Fruit fly (Drosophila melanogaster) whole organism, embryonic: ENCODE measurements around the gene CG5386.
A peak's percentile ranks its signal among the peaks of the same experiment; 100 is the strongest.

Experiments used
- Atf-2 ChIP-seq: fragments of 200-800 bp; sonication (Bioruptor generic); optimal IDR thresholded peaks from 2 replicates; lab custom pipeline; 2016; ENCODE audit warnings: missing biosample characterization, missing genetic modification characterization
- B-H2 ChIP-seq: fragments of 200-800 bp; sonication (Bioruptor generic); optimal IDR thresholded peaks from 2 replicates; lab custom pipeline; 2018; ENCODE audit warnings: missing biosample characterization, mild to moderate bottlenecking, missing genetic modification characterization
- CG10267 ChIP-seq: fragments of 200-800 bp; sonication (Bioruptor generic); optimal IDR thresholded peaks from 2 replicates; lab custom pipeline; 2018; ENCODE audit warnings: missing biosample characterization, mild to moderate bottlenecking, missing genetic modification characterization, moderate library complexity
- CG10366 ChIP-seq: fragments of 200-800 bp; sonication (Bioruptor generic); IDR thresholded peaks from 2 replicates; pipeline ENCODE4 v1.3.6; 2022; ENCODE audit warnings: missing biosample characterization, missing genetic modification characterization
- CG10462 ChIP-seq: fragments of 200-800 bp; sonication (Bioruptor generic); optimal IDR thresholded peaks from 2 replicates; lab custom pipeline; 2016; ENCODE audit warnings: missing biosample characterization, missing genetic modification characterization
- CG12942 ChIP-seq: fragments of 200-800 bp; sonication (Bioruptor generic); optimal IDR thresholded peaks from 3 replicates; lab custom pipeline; 2016; ENCODE audit warnings: missing biosample characterization, missing genetic modification characterization
- CG13123 ChIP-seq: fragments of 200-800 bp; sonication (Bioruptor generic); optimal IDR thresholded peaks from 2 replicates; lab custom pipeline; 2016; ENCODE audit warnings: missing biosample characterization, missing genetic modification characterization
- CG13624 ChIP-seq: fragments of 200-800 bp; sonication (Bioruptor generic); optimal IDR thresholded peaks from 2 replicates; lab custom pipeline; 2016; ENCODE audit warnings: missing biosample characterization, missing genetic modification characterization
- CG17568 ChIP-seq: fragments of 200-800 bp; sonication (Bioruptor generic); optimal IDR thresholded peaks from 2 replicates; lab custom pipeline; 2018; ENCODE audit warnings: missing biosample characterization, mild to moderate bottlenecking, missing genetic modification characterization, moderate library complexity
- CG18011 ChIP-seq: fragments of 200-800 bp; sonication (Bioruptor generic); optimal IDR thresholded peaks from 2 replicates; lab custom pipeline; 2017; ENCODE audit warnings: missing biosample characterization, missing genetic modification characterization, mild to moderate bottlenecking, moderate library complexity, missing genotype
- CG2199 ChIP-seq: fragments of 200-800 bp; sonication (Bioruptor generic); IDR thresholded peaks from 3 replicates; pipeline ENCODE4 v1.3.6; 2022; ENCODE audit warnings: missing biosample characterization, missing genetic modification characterization
- CG3847 ChIP-seq: fragments of 200-800 bp; sonication (Bioruptor generic); IDR thresholded peaks from 2 replicates; pipeline ENCODE4 v1.3.6; 2022; ENCODE audit warnings: missing biosample characterization, missing genetic modification characterization
- CG4707 ChIP-seq: fragments of 200-800 bp; sonication (Bioruptor generic); optimal IDR thresholded peaks from 2 replicates; lab custom pipeline; 2018; ENCODE audit warnings: missing biosample characterization, mild to moderate bottlenecking, missing genetic modification characterization, moderate library complexity
- CG6683 ChIP-seq: fragments of 200-800 bp; sonication (Bioruptor generic); optimal IDR thresholded peaks from 2 replicates; lab custom pipeline; 2017; ENCODE audit warnings: missing biosample characterization, mild to moderate bottlenecking, missing genetic modification characterization, missing genetic modification reagents
- CG8388 ChIP-seq: fragments of 200-800 bp; sonication (Bioruptor generic); optimal IDR thresholded peaks from 2 replicates; lab custom pipeline; 2019; ENCODE audit warnings: missing biosample characterization, mild to moderate bottlenecking, missing genetic modification characterization, moderate library complexity
- Dfd ChIP-seq, 2 experiments: fragments of >200 bp; optimal IDR thresholded peaks; 2 replicates each; lab custom pipeline; 2017; ENCODE audit warnings: missing biosample characterization in 2 of 2, missing genetic modification characterization in 2 of 2
- Dip2 ChIP-seq: fragments of 200-800 bp; sonication (Bioruptor generic); IDR thresholded peaks from 2 replicates; pipeline ENCODE4 v1.3.6; 2022; ENCODE audit warnings: missing biosample characterization, missing genetic modification characterization
- Doc2 ChIP-seq: fragments of 200-800 bp; sonication (Bioruptor generic); IDR thresholded peaks from 2 replicates; pipeline ENCODE4 v1.3.6; 2022; ENCODE audit warnings: missing biosample characterization, missing genetic modification characterization
- Dp ChIP-seq: fragments of 200-800 bp; sonication (Bioruptor generic); optimal IDR thresholded peaks from 2 replicates; lab custom pipeline; 2018; ENCODE audit warnings: missing biosample characterization, mild to moderate bottlenecking, missing genetic modification characterization, moderate library complexity
- Elba2 ChIP-seq: fragments of 200-800 bp; sonication (Bioruptor generic); optimal IDR thresholded peaks from 3 replicates; lab custom pipeline; 2016; ENCODE audit warnings: missing biosample characterization, missing genetic modification characterization
- Hand ChIP-seq: fragments of 200-800 bp; sonication (Bioruptor generic); optimal IDR thresholded peaks from 2 replicates; lab custom pipeline; 2017; ENCODE audit warnings: mild to moderate bottlenecking, missing biosample characterization, missing genetic modification reagents, missing genetic modification characterization
- Kr ChIP-seq: fragments of 200-800 bp; sonication (Bioruptor generic); optimal IDR thresholded peaks from 2 replicates; lab custom pipeline; 2017; ENCODE audit warnings: missing biosample characterization, mild to moderate bottlenecking, missing genetic modification characterization
- NC2α ChIP-seq: fragments of 200-800 bp; sonication (Bioruptor generic); optimal IDR thresholded peaks from 2 replicates; lab custom pipeline; 2016; ENCODE audit warnings: missing biosample characterization, missing genetic modification characterization
- Nf-YA ChIP-seq: fragments of 200-800 bp; sonication (Bioruptor generic); IDR thresholded peaks from 2 replicates; pipeline ENCODE4 v1.3.6; 2022; ENCODE audit warnings: missing biosample characterization, missing genetic modification characterization
- Nf-YB ChIP-seq: fragments of 200-800 bp; sonication (Bioruptor generic); optimal IDR thresholded peaks from 3 replicates; lab custom pipeline; 2019; ENCODE audit warnings: missing biosample characterization, mild to moderate bottlenecking, missing genetic modification characterization, moderate library complexity
- Nf-YC ChIP-seq: fragments of 200-800 bp; optimal IDR thresholded peaks from 3 replicates; lab custom pipeline; 2019; ENCODE audit warnings: missing biosample characterization, mild to moderate bottlenecking, missing genetic modification characterization, moderate library complexity
- NfI ChIP-seq: fragments of 200-800 bp; sonication (Bioruptor generic); optimal IDR thresholded peaks from 3 replicates; lab custom pipeline; 2018; ENCODE audit warnings: missing biosample characterization, mild to moderate bottlenecking, missing genetic modification characterization, moderate library complexity
- Opbp ChIP-seq: fragments of 200-800 bp; sonication (Bioruptor generic); IDR thresholded peaks from 3 replicates; pipeline ENCODE4 v1.3.6; 2022; ENCODE audit warnings: missing biosample characterization, missing genetic modification characterization; ENCODE audit not compliant: partially characterized antibody
- Ptx1 ChIP-seq: fragments of 200-800 bp; sonication (Bioruptor generic); IDR thresholded peaks from 2 replicates; pipeline ENCODE4 v1.3.6; 2022; ENCODE audit warnings: missing biosample characterization, missing genetic modification characterization
- Spps ChIP-seq: fragments of 200-800 bp; sonication (Bioruptor generic); optimal IDR thresholded peaks from 2 replicates; lab custom pipeline; 2018; ENCODE audit warnings: missing biosample characterization, mild to moderate bottlenecking, missing genetic modification characterization
- Trl ChIP-seq, 3 experiments: fragments of >200 bp in 2 of 3; fragments of 200-800 bp in 1 of 3; sonication (Bioruptor generic) in 1 of 3; optimal IDR thresholded peaks; 2 replicates in 1 of 3; 3 replicates in 2 of 3; lab custom pipeline; 2016 to 2017; ENCODE audit warnings: missing biosample characterization in 1 of 3, missing genetic modification characterization in 1 of 3
- amos ChIP-seq: fragments of 200-800 bp; sonication (Bioruptor generic); IDR thresholded peaks from 2 replicates; pipeline ENCODE4 v1.3.6; 2022; ENCODE audit warnings: missing biosample characterization, missing genetic modification characterization; ENCODE audit not compliant: partially characterized antibody
- ash1 ChIP-seq: fragments of 200-800 bp; sonication (Bioruptor generic); optimal IDR thresholded peaks from 2 replicates; lab custom pipeline; 2018; ENCODE audit warnings: missing biosample characterization, mild to moderate bottlenecking, missing genetic modification characterization
- cg ChIP-seq: fragments of 200-800 bp; sonication (Bioruptor generic); optimal IDR thresholded peaks from 3 replicates; lab custom pipeline; 2019; ENCODE audit warnings: missing biosample characterization, mild to moderate bottlenecking, missing genetic modification characterization, moderate library complexity
- chn ChIP-seq: fragments of 200-800 bp; sonication (Bioruptor generic); optimal IDR thresholded peaks from 2 replicates; lab custom pipeline; 2016; ENCODE audit warnings: missing biosample characterization, missing genetic modification characterization
- exex ChIP-seq: fragments of 200-800 bp; sonication (Bioruptor generic); optimal IDR thresholded peaks from 4 replicates; lab custom pipeline; 2018; ENCODE audit warnings: missing biosample characterization, mild to moderate bottlenecking, missing genetic modification characterization, moderate library complexity
- gt ChIP-seq: fragments of 200-800 bp; sonication (Bioruptor generic); IDR thresholded peaks from 2 replicates; pipeline ENCODE4 v1.3.6; 2022; ENCODE audit warnings: missing biosample characterization, missing genetic modification characterization
- kah ChIP-seq: fragments of 200-800 bp; sonication (Bioruptor generic); optimal IDR thresholded peaks from 2 replicates; lab custom pipeline; 2018; ENCODE audit warnings: missing biosample characterization, mild to moderate bottlenecking, missing genetic modification characterization
- knrl ChIP-seq: fragments of 200-800 bp; sonication (Bioruptor generic); IDR thresholded peaks from 3 replicates; pipeline ENCODE4 v1.3.6; 2022; ENCODE audit warnings: missing biosample characterization, missing genetic modification characterization; ENCODE audit not compliant: partially characterized antibody
- lbe ChIP-seq: fragments of 200-800 bp; sonication (Bioruptor generic); optimal IDR thresholded peaks from 2 replicates; lab custom pipeline; 2016; ENCODE audit warnings: missing biosample characterization, mild to moderate bottlenecking, missing genetic modification characterization
- lmd ChIP-seq: fragments of 200-800 bp; sonication (Bioruptor generic); IDR thresholded peaks from 2 replicates; pipeline ENCODE4 v1.3.6; 2022; ENCODE audit warnings: missing biosample characterization, missing genetic modification characterization
- nau ChIP-seq: fragments of 200-800 bp; sonication (Bioruptor generic); optimal IDR thresholded peaks from 3 replicates; lab custom pipeline; 2017; ENCODE audit warnings: missing biosample characterization, mild to moderate bottlenecking, missing genetic modification characterization, missing genetic modification reagents
- onecut ChIP-seq: fragments of 200-800 bp; sonication (Bioruptor generic); IDR thresholded peaks from 2 replicates; pipeline ENCODE4 v1.3.6; 2022; ENCODE audit warnings: missing biosample characterization, missing genetic modification characterization
- pb ChIP-seq: fragments of 200-800 bp; sonication (Bioruptor generic); optimal IDR thresholded peaks from 3 replicates; lab custom pipeline; 2016; ENCODE audit warnings: missing biosample characterization, missing genetic modification characterization
- rib ChIP-seq: fragments of 200-800 bp; sonication (Bioruptor generic); IDR thresholded peaks from 2 replicates; pipeline ENCODE4 v1.3.6; 2022; ENCODE audit warnings: missing biosample characterization, missing genetic modification characterization
- run ChIP-seq: fragments of 200-800 bp; sonication (Bioruptor generic); optimal IDR thresholded peaks from 3 replicates; lab custom pipeline; 2018; ENCODE audit warnings: missing biosample characterization, mild to moderate bottlenecking, missing genetic modification characterization
- tna ChIP-seq: fragments of 200-800 bp; sonication (Bioruptor generic); IDR thresholded peaks from 2 replicates; pipeline ENCODE4 v1.3.6; 2022; ENCODE audit warnings: missing biosample characterization, missing genetic modification characterization; ENCODE audit not compliant: partially characterized antibody
- unc-4 ChIP-seq: fragments of 200-800 bp; sonication (Bioruptor generic); IDR thresholded peaks from 2 replicates; pipeline ENCODE4 v1.3.6; 2022; ENCODE audit warnings: missing biosample characterization, missing genetic modification characterization; ENCODE audit not compliant: partially characterized antibody

CG5386 gene

dm6 chr3R:22362218-22362907 is 20.3 kb upstream of the CG5386 start, which contains the start of the genes JMJD6, CG7071 and Muted (continued):
- TF ChIP-seq cg (GFP tag; lab: Kevin White, UChicago), result no peak
- 0 out of 3 replicates have a peak, but pooled peaks have one; percentile 62 for TF ChIP-seq CG2199 (GFP tag; lab: Robert Waterston, UW)
- peak; percentile 91 for TF ChIP-seq lbe (GFP tag; lab: Kevin White, UChicago)
- TF ChIP-seq NC2α (GFP tag; lab: Kevin White, UChicago), result peak; percentile 32
- TF ChIP-seq rib (GFP tag; lab: Robert Waterston, UW), result peak; percentile 90; the same call in 1 of the 2 replicates
- peak; percentile 87 for TF ChIP-seq CG8388
- no peak for TF ChIP-seq Kr (GFP tag; lab: Kevin White, UChicago)
- TF ChIP-seq gt (GFP tag; lab: Robert Waterston, UW), result peak; percentile 73
- TF ChIP-seq CG4707 (GFP tag; lab: Kevin White, UChicago), result peak; percentile 48
- peak; percentile 91 for TF ChIP-seq lmd (GFP tag; lab: Robert Waterston, UW)
- TF ChIP-seq Elba2, result peak; percentile 78
- TF ChIP-seq nau, result peak; percentile 80
- peak; percentile 44 for TF ChIP-seq ash1 (GFP tag; lab: Kevin White, UChicago)
- peak; percentile 40; the same call in 1 of the 2 replicates for TF ChIP-seq Dip2 (GFP tag; lab: Robert Waterston, UW)
- peak; percentile 72 for TF ChIP-seq onecut (GFP tag; lab: Robert Waterston, UW)
- TF ChIP-seq CG13624 (GFP tag; lab: Kevin White, UChicago), result peak; percentile 89
- peak; percentile 52 for TF ChIP-seq Dp (GFP tag; lab: Kevin White, UChicago)
- peak; percentile 85 for TF ChIP-seq CG18011
- peak; percentile 89 for TF ChIP-seq CG13123 (GFP tag; lab: Kevin White, UChicago)
- peak; percentile 90 for TF ChIP-seq unc-4 (GFP tag; lab: Robert Waterston, UW)
- peak; percentile 78 for TF ChIP-seq Nf-YC (tag; lab: Kevin White, UChicago)
- TF ChIP-seq tna (GFP tag; lab: Robert Waterston, UW), result peak; percentile 42; the same call in 1 of the 2 replicates
- peak; percentile 69 for TF ChIP-seq amos
- TF ChIP-seq CG12942, result peak; percentile 89
- TF ChIP-seq CG6683 (GFP tag; lab: Kevin White, UChicago), result peak; percentile 72
- peak; percentile 95 for TF ChIP-seq CG3847 (GFP tag; lab: Robert Waterston, UW)
- peak; percentile 86 for TF ChIP-seq CG17568
- peak; percentile 77 for TF ChIP-seq Nf-YB (GFP tag; lab: Kevin White, UChicago)
- peak; percentile 18; the same call in 1 of the 2 replicates for TF ChIP-seq Doc2
- TF ChIP-seq Nf-YA (GFP tag; lab: Robert Waterston, UW), result peak; percentile 53; the same call in 1 of the 2 replicates
- peak; percentile 59 for TF ChIP-seq kah
- peak; percentile 87 for TF ChIP-seq Atf-2 (GFP tag; lab: Kevin White, UChicago)
- peak; percentile 93 for TF ChIP-seq chn
- peak; percentile 93 for TF ChIP-seq Ptx1 (GFP tag; lab: Robert Waterston, UW)
- TF ChIP-seq Trl (optimal IDR thresholded peaks at IDR 0.05; lab: Kevin White, UChicago), result peak in 1 of 2 experiments; percentile 20
- TF ChIP-seq Trl (GFP tag; optimal IDR thresholded peaks at IDR 0.05; lab: Kevin White, UChicago), result peak; percentile 90
- peak; percentile 86 for TF ChIP-seq knrl (GFP tag; lab: Robert Waterston, UW)
- peak; percentile 95 for TF ChIP-seq NfI (GFP tag; lab: Kevin White, UChicago)
- TF ChIP-seq run (tag; lab: Kevin White, UChicago), result peak; percentile 78
- TF ChIP-seq Hand, result peak; percentile 75
- no peak for TF ChIP-seq Dfd (GFP tag; optimal IDR thresholded peaks at IDR 0.05; lab: Kevin White, UChicago)
- TF ChIP-seq Opbp (GFP tag; lab: Robert Waterston, UW), result peak; percentile 60; the same call in 1 of the 3 replicates
- TF ChIP-seq Spps (tag; lab: Kevin White, UChicago), result peak; percentile 79
- peak; percentile 86 for TF ChIP-seq CG10267 (tag; lab: Kevin White, UChicago)
- TF ChIP-seq exex, result peak; percentile 77
- TF ChIP-seq B-H2 (GFP tag; lab: Kevin White, UChicago), result peak; percentile 97
- TF ChIP-seq CG10462, result peak; percentile 79
- no peak for TF ChIP-seq pb
- peak; percentile 91 for TF ChIP-seq CG10366
